Worm (Caenorhabditis elegans): Measurements from ENCODE around the gene frpr-18.

DNA sequence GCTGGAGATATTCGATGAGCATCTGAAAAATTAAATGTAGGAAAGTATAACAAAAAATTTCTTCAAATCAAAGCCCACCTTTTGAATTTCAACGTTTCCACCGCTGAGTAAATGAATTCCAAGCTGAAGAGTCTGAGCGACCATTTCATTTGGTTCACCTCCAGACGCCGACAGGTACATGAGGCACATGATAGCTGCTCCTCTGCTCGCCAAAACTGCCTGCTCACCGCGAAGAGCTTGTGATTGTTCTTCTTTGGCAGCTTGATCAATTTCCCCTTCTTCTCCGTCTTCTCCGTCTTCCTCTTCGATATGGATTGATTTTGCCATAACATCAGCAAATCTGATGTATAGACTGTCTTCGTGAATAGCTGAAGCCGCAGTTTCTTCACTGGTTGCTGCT lies 36.3 kb downstream of the frpr-18 start:
- TF ChIP-seq sdz-38 (tag; optimal IDR thresholded peaks at IDR 0.05) = no peak
- no peak for TF ChIP-seq lin-54 (GFP tag; optimal IDR thresholded peaks at IDR 0.05)
- no peak for TF ChIP-seq egl-44 (GFP tag; IDR thresholded peaks at IDR 0.05)
- no peak for TF ChIP-seq fkh-3 (tag; optimal IDR thresholded peaks at IDR 0.05)
- no peak for TF ChIP-seq unc-62 (GFP tag; optimal IDR thresholded peaks at IDR 0.05)
- no peak for TF ChIP-seq nhr-90 (tag; optimal IDR thresholded peaks at IDR 0.05)
- no peak for TF ChIP-seq dox-1 (GFP tag; IDR thresholded peaks at IDR 0.05)
- TF ChIP-seq lir-1 (GFP tag; conservative IDR thresholded peaks at IDR 0.05) = no peak
- no peak for TF ChIP-seq snpc-4 (GFP tag; optimal IDR thresholded peaks at IDR 0.05)
- no peak for TF ChIP-seq snpc-4 (tag; optimal IDR thresholded peaks at IDR 0.05)
- TF ChIP-seq mxl-1 (tag; optimal IDR thresholded peaks at IDR 0.05) = no peak
- TF ChIP-seq B0261.1 (tag; optimal IDR thresholded peaks at IDR 0.05) = no peak
- TF ChIP-seq repo-1 (tag; optimal IDR thresholded peaks at IDR 0.05) = no peak
- no peak for TF ChIP-seq let-607 (tag; optimal IDR thresholded peaks at IDR 0.05)
- no peak for TF ChIP-seq cebp-1 (GFP tag; IDR thresholded peaks at IDR 0.05)
- TF ChIP-seq cebp-1 (tag; optimal IDR thresholded peaks at IDR 0.05) = no peak
